Worm (Caenorhabditis elegans) whole organism, L2 larva: Measurements from ENCODE around the gene R04B3.1.
A peak's percentile ranks its signal among the peaks of the same experiment; 100 is the strongest.

ENCODE experiments used
- C34F6.9 ChIP-seq: fragments of 150-350 bp; optimal IDR thresholded peaks from 2 replicates; lab custom pipeline; 2014; ENCODE audit warnings: missing biosample characterization, missing genetic modification characterization
- F13H6.1 ChIP-seq: sonication (generic microtip); optimal IDR thresholded peaks from 2 replicates; lab custom pipeline; 2016; ENCODE audit warnings: missing genetic modification characterization, missing compliant biosample characterization
- R02D3.7 ChIP-seq: fragments of 150-350 bp; optimal IDR thresholded peaks from 2 replicates; lab custom pipeline; 2014; ENCODE audit warnings: missing biosample characterization, missing genetic modification characterization
- alr-1 ChIP-seq: fragments of 150-350 bp; optimal IDR thresholded peaks from 2 replicates; lab custom pipeline; 2014; ENCODE audit warnings: missing biosample characterization, missing genetic modification characterization
- aly-2 ChIP-seq: fragments of 150-350 bp; optimal IDR thresholded peaks from 2 replicates; lab custom pipeline; 2014; ENCODE audit warnings: missing biosample characterization, missing genetic modification characterization
- ceh-82 ChIP-seq: fragments of 150-350 bp; optimal IDR thresholded peaks from 2 replicates; lab custom pipeline; 2014; ENCODE audit warnings: missing biosample characterization, missing genetic modification characterization
- crh-2 ChIP-seq: sonication (generic microtip); optimal IDR thresholded peaks from 2 replicates; lab custom pipeline; 2017; ENCODE audit warnings: missing biosample characterization, missing genetic modification characterization
- dmd-4 ChIP-seq: sonication (generic microtip); optimal IDR thresholded peaks from 2 replicates; lab custom pipeline; 2017; ENCODE audit warnings: missing biosample characterization, missing genetic modification characterization
- elt-3 ChIP-seq: sonication (generic microtip); optimal IDR thresholded peaks from 2 replicates; lab custom pipeline; 2017; ENCODE audit warnings: missing biosample characterization, missing genetic modification characterization
- fos-1 ChIP-seq: fragments of 150-350 bp; optimal IDR thresholded peaks from 2 replicates; lab custom pipeline; 2014; ENCODE audit warnings: missing biosample characterization, missing genetic modification characterization
- gmeb-1 ChIP-seq: fragments of 150-350 bp; optimal IDR thresholded peaks from 2 replicates; lab custom pipeline; 2014; ENCODE audit warnings: missing biosample characterization, missing genetic modification characterization
- lin-11 ChIP-seq: fragments of 150-350 bp; sonication (generic microtip); optimal IDR thresholded peaks from 2 replicates; lab custom pipeline; 2014; ENCODE audit warnings: missing biosample characterization, missing genetic modification characterization, inconsistent platforms, mixed read lengths
- lin-13 ChIP-seq: fragments of 150-350 bp; optimal IDR thresholded peaks from 2 replicates; lab custom pipeline; 2014; ENCODE audit warnings: missing biosample characterization, missing genetic modification reagents, missing genetic modification characterization
- lsy-2 ChIP-seq, 2 experiments: fragments of 150-350 bp in 1 of 2; sonication (generic microtip) in 1 of 2; optimal IDR thresholded peaks; 2 replicates each; lab custom pipeline; 2014 to 2017; ENCODE audit warnings: missing biosample characterization in 2 of 2, missing genetic modification characterization in 2 of 2
- mdl-1 ChIP-seq, 2 experiments: fragments of 150-350 bp in 1 of 2; sonication (generic microtip) in 1 of 2; optimal IDR thresholded peaks; 2 replicates each; lab custom pipeline; 2017; ENCODE audit warnings: missing biosample characterization in 2 of 2, missing genetic modification characterization in 2 of 2
- nhr-10 ChIP-seq: sonication (generic microtip); optimal IDR thresholded peaks from 2 replicates; lab custom pipeline; 2017; ENCODE audit warnings: missing biosample characterization, missing genetic modification characterization
- nhr-11 ChIP-seq: fragments of 150-350 bp; optimal IDR thresholded peaks from 2 replicates; lab custom pipeline; 2014; ENCODE audit warnings: missing biosample characterization, missing genetic modification characterization
- nhr-12 ChIP-seq: fragments of 150-350 bp; optimal IDR thresholded peaks from 2 replicates; lab custom pipeline; 2014; ENCODE audit warnings: missing biosample characterization, missing genetic modification characterization
- nhr-21 ChIP-seq: fragments of 150-350 bp; optimal IDR thresholded peaks from 2 replicates; lab custom pipeline; 2014; ENCODE audit warnings: missing biosample characterization, missing genetic modification characterization
- nhr-23 ChIP-seq: fragments of 150-350 bp; optimal IDR thresholded peaks from 2 replicates; lab custom pipeline; 2014; ENCODE audit warnings: missing biosample characterization, missing genetic modification reagents, missing genetic modification characterization
- nhr-237 ChIP-seq: fragments of 150-350 bp; optimal IDR thresholded peaks from 2 replicates; lab custom pipeline; 2014; ENCODE audit warnings: missing biosample characterization, missing genetic modification characterization
- nhr-25 ChIP-seq: fragments of 150-350 bp; sonication (generic microtip); optimal IDR thresholded peaks from 3 replicates; lab custom pipeline; 2014; ENCODE audit warnings: missing biosample characterization, missing genetic modification characterization
- sem-4 ChIP-seq: fragments of 150-350 bp; optimal IDR thresholded peaks from 2 replicates; lab custom pipeline; 2014; ENCODE audit warnings: missing biosample characterization, missing genetic modification reagents, missing genetic modification characterization
- skn-1 ChIP-seq: sonication (generic microtip); optimal IDR thresholded peaks from 2 replicates; lab custom pipeline; 2017; ENCODE audit warnings: missing biosample characterization, missing genetic modification characterization
- sma-9 ChIP-seq, 2 experiments: fragments of 150-350 bp in 1 of 2; sonication (generic microtip) in 1 of 2; optimal IDR thresholded peaks; 2 replicates each; lab custom pipeline; 2014 to 2016; ENCODE audit warnings: missing genetic modification characterization in 2 of 2, mild to moderate bottlenecking in 1 of 2, missing biosample characterization in 1 of 2, missing compliant biosample characterization in 1 of 2, missing genetic modification reagents in 1 of 2, moderate library complexity in 1 of 2
- unc-39 ChIP-seq: fragments of 150-350 bp; optimal IDR thresholded peaks from 2 replicates; lab custom pipeline; 2014; ENCODE audit warnings: missing biosample characterization, missing genetic modification characterization
- unc-55 ChIP-seq: fragments of 150-350 bp; sonication (generic microtip); optimal IDR thresholded peaks from 3 replicates; lab custom pipeline; 2014; ENCODE audit warnings: missing biosample characterization, missing genetic modification reagents, missing genetic modification characterization
- zag-1 ChIP-seq: fragments of 150-350 bp; optimal IDR thresholded peaks from 2 replicates; lab custom pipeline; 2014; ENCODE audit warnings: missing biosample characterization, missing genetic modification characterization
- ztf-1 ChIP-seq: fragments of 200-800 bp; sonication (Bioruptor generic); conservative IDR thresholded peaks from 2 replicates; pipeline ENCODE4 v1.3.6; 2022; ENCODE audit warnings: missing genetic modification characterization, missing compliant biosample characterization
- ztf-4 ChIP-seq: fragments of 150-350 bp; optimal IDR thresholded peaks from 2 replicates; lab custom pipeline; 2014; ENCODE audit warnings: missing biosample characterization, missing genetic modification characterization

R04B3.1 gene

ce11 chrX:2475873-2476272 lies 4.7 kb upstream of the R04B3.1 start, which contains the start of gene R04B3.3:
TSS of gene R04B3.3 (minus strand) at chrX:2475973.
- TF ChIP-seq dmd-4 (tag; lab: Kevin White, UChicago): no peak
- TF ChIP-seq, all 48 proteins: peak for 0

- no peak for TF ChIP-seq fos-1 (tag; lab: Kevin White, UChicago)
- no peak for TF ChIP-seq lin-11 (tag; lab: Kevin White, UChicago)
- no peak for TF ChIP-seq C34F6.9 (tag; lab: Kevin White, UChicago)
- TF ChIP-seq gmeb-1: no peak
- no peak for TF ChIP-seq nhr-23 (tag; lab: Kevin White, UChicago)
- TF ChIP-seq ceh-82 (tag; lab: Kevin White, UChicago): no peak
- TF ChIP-seq nhr-25 (tag; lab: Kevin White, UChicago): no peak
- TF ChIP-seq nhr-10 (tag; lab: Kevin White, UChicago): no peak
- TF ChIP-seq nhr-237 (tag; lab: Kevin White, UChicago): no peak
- TF ChIP-seq lsy-2 (tag; optimal IDR thresholded peaks at IDR 0.05; lab: Kevin White, UChicago): no peak
- TF ChIP-seq crh-2: no peak
- no peak for TF ChIP-seq dmd-4 (tag; lab: Kevin White, UChicago)
- no peak for TF ChIP-seq alr-1
- TF ChIP-seq mdl-1 (tag; optimal IDR thresholded peaks at IDR 0.05; lab: Kevin White, UChicago): no peak
- no peak for TF ChIP-seq sem-4
Observed at ce11 chrX:2473618-2474017, 2.4 kb upstream of the R04B3.1 start, which contains the start of gene R04B3.2. TSS of gene R04B3.2 (minus strand) at chrX:2473718.

DNA sequence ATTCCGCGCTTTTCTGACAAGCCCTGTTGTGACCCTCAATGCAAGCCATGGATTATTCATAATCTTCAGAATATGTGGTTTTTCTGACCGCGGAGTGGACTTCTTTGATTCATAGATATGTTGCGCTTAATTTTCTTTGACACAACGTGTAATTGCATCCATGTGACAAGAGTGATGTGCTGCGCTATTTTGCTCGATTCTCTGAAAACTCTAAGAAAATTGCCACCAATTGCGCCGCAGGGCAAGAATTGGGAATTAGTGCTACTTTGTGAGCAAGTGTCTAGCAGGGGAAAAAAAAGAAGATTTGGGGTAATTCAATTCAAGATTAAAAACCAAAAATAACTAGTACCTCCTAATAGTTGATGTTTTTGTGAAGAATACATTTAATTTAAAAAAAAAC lies 7.1 kb downstream of the R04B3.1 start:
- no peak for TF ChIP-seq nhr-237 (tag; lab: Kevin White, UChicago)
- peak; percentile 1 for TF ChIP-seq sma-9 (GFP tag; optimal IDR thresholded peaks at IDR 0.05; lab: Kevin White, UChicago)
- no peak for TF ChIP-seq sma-9 (tag; optimal IDR thresholded peaks at IDR 0.05; lab: Kevin White, UChicago)

DNA sequence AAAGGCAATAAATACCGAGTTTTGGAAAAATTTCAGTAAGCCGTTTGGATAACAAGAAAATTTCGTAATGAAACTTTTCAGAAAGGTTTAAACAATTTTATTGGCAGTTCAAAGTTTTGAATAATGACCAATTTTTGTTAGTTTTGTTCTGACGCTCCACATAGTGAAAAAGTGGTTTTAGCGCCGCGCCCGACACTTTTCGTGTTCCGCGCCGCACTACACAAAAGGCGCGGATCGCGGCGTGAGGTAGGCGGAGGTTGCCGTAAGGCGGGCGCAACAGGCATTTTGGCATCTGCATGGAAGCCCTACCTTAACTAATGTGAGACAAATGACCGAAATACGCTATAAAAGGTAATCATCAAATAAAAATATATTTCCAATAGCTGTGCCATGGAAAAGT lies 9.5 kb downstream of the R04B3.1 start:
- no peak for TF ChIP-seq lin-11 (tag; lab: Kevin White, UChicago)
- TF ChIP-seq alr-1: no peak
- no peak for TF ChIP-seq nhr-25 (tag; lab: Kevin White, UChicago)
- no peak for TF ChIP-seq lin-13 (GFP tag; lab: Kevin White, UChicago)
- no peak for TF ChIP-seq sma-9 (GFP tag; optimal IDR thresholded peaks at IDR 0.05; lab: Kevin White, UChicago)
- TF ChIP-seq sma-9 (tag; optimal IDR thresholded peaks at IDR 0.05; lab: Kevin White, UChicago): no peak
- no peak for TF ChIP-seq F13H6.1 (tag; lab: Kevin White, UChicago)
- TF ChIP-seq nhr-12 (tag; lab: Kevin White, UChicago): no peak
- no peak for TF ChIP-seq aly-2 (tag; lab: Kevin White, UChicago)
- no peak for TF ChIP-seq nhr-21 (tag; lab: Kevin White, UChicago)
- TF ChIP-seq ztf-1 (GFP tag; lab: Robert Waterston, UW): no peak
- no peak for TF ChIP-seq unc-39 (tag; lab: Kevin White, UChicago)
- no peak for TF ChIP-seq nhr-11 (tag; lab: Kevin White, UChicago)
- no peak for TF ChIP-seq ztf-4 (tag; lab: Kevin White, UChicago)
- TF ChIP-seq elt-3: no peak
- TF ChIP-seq unc-55 (GFP tag; lab: Kevin White, UChicago): no peak

DNA sequence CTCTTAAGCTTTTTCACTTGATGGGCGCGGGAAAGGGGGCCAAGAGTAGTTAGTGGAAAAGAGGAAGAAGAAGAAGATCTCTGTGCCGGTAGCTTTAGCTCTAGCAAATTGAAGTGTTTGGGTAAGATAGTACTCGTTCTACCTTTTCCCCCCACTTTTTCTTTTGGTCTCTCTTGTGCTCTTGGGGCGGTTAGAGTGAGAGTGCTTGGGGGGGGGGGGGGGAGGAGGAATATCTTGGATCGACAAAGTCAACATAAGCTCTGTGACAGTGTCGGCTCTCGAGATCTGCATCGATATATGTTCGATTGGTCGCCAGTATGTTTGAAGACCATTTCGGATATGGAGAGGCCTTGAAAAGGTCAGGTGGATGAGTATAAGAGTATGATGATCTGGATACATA lies 11.4 kb downstream of the R04B3.1 start, which contains the start of gene fox-1:
fox-1 (minus strand) TSS at position 101 of the 400 bp plus-strand sequence.
- TF ChIP-seq skn-1 (tag; lab: Kevin White, UChicago): no peak
- no peak for TF ChIP-seq R02D3.7 (tag; lab: Kevin White, UChicago)
- no peak for TF ChIP-seq nhr-21 (tag; lab: Kevin White, UChicago)

DNA sequence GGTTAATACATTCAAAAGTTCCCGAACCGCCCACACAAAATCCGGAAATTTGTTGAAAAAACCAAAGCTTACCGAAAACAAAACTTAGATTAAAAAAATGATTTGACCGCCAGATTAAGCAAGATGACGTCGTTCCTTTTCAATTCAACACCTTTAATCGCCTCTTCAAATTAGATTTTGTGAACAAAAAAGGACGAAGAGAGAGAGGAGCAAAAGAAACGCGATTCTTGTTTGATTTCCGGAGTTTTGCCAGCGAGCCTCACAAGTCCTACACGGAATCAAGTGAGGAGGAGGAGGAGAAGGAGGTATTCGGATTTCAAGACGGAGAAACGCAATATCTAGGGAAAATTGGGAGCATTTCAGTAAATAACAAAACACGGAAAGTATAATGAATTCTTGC lies 13.7 kb downstream of the R04B3.1 start:
- no peak for TF ChIP-seq nhr-237 (tag; lab: Kevin White, UChicago)

ce11 chrX:2456141-2456540 lies 15.1 kb downstream of the R04B3.1 start:
- TF ChIP-seq lsy-2 (tag; optimal IDR thresholded peaks at IDR 0.05; lab: Kevin White, UChicago): no peak
- TF ChIP-seq elt-3: no peak
- TF ChIP-seq F13H6.1 (tag; lab: Kevin White, UChicago): no peak
- no peak for TF ChIP-seq zag-1
